Worm (Caenorhabditis elegans): ENCODE measurements around the gene rmd-3.

- TF ChIP-seq lsy-2 (tag; optimal IDR thresholded peaks at IDR 0.05) (no peak), ces-1 (GFP tag; optimal IDR thresholded peaks at IDR 0.05) (peak; percentile 48), elt-1 (tag; optimal IDR thresholded peaks at IDR 0.05; ENCODE audit: borderline replicate concordance, insufficient read depth) (no peak), snpc-4 (tag; optimal IDR thresholded peaks at IDR 0.05) (no peak), pha-4 (tag; optimal IDR thresholded peaks at IDR 0.05) (peak; percentile 85), nhr-237 (tag; optimal IDR thresholded peaks at IDR 0.05) (no peak), sem-2 (GFP tag; optimal IDR thresholded peaks at IDR 0.05) (no peak), blmp-1 (tag; optimal IDR thresholded peaks at IDR 0.05) (no peak), unc-62 (GFP tag; optimal IDR thresholded peaks at IDR 0.05) (no peak), unc-120 (tag; optimal IDR thresholded peaks at IDR 0.05; ENCODE audit: poor library complexity, severe bottlenecking) (no peak), nhr-28 (tag; optimal IDR thresholded peaks at IDR 0.05) (no peak), flh-1 (GFP tag; optimal IDR thresholded peaks at IDR 0.05) (no peak), ceh-43 (GFP tag; optimal IDR thresholded peaks at IDR 0.05) (no peak), unc-39 (tag; optimal IDR thresholded peaks at IDR 0.05) (peak; percentile 77)
Observed at ce11 chrII:11305627-11306449, 33.6 kb downstream of the rmd-3 start, which contains the start of gene rsf-1.

All from whole organism, mixed stage, embryonic.